Worm (Caenorhabditis elegans) whole organism, L3 larva: Measurements from ENCODE around the gene grd-10.
A peak's percentile ranks its signal among the peaks of the same experiment; 100 is the strongest.
"Not testable (repeated sequence)": the region's sequence is repeated elsewhere in the genome, so short reads cannot be mapped to it uniquely, and the experiment has no call there.

Source experiments
- R02D3.7 ChIP-seq: fragments of 150-350 bp; optimal IDR thresholded peaks from 2 replicates; lab custom pipeline; 2014; ENCODE audit warnings: missing biosample characterization, missing genetic modification characterization
- ZK546.5 ChIP-seq: sonication (generic microtip); optimal IDR thresholded peaks from 2 replicates; lab custom pipeline; 2017; ENCODE audit warnings: missing biosample characterization, missing genetic modification characterization
- aly-2 ChIP-seq: fragments of 150-350 bp; optimal IDR thresholded peaks from 2 replicates; lab custom pipeline; 2014; ENCODE audit warnings: missing biosample characterization, missing genetic modification characterization
- ceh-16 ChIP-seq: sonication (generic microtip); optimal IDR thresholded peaks from 2 replicates; lab custom pipeline; 2017; ENCODE audit warnings: missing biosample characterization, missing genetic modification characterization
- ceh-82 ChIP-seq: fragments of 150-350 bp; optimal IDR thresholded peaks from 2 replicates; lab custom pipeline; 2014; ENCODE audit warnings: missing biosample characterization, missing genetic modification characterization
- daf-12 ChIP-seq: fragments of 150-350 bp; optimal IDR thresholded peaks from 2 replicates; lab custom pipeline; 2014; ENCODE audit warnings: missing biosample characterization, missing genetic modification reagents, missing genetic modification characterization
- egl-27 ChIP-seq: sonication (generic microtip); optimal IDR thresholded peaks from 4 replicates; lab custom pipeline; 2017; ENCODE audit warnings: missing biosample characterization, missing genetic modification reagents, missing genetic modification characterization
- elt-1 ChIP-seq: fragments of 150-350 bp; optimal IDR thresholded peaks from 2 replicates; lab custom pipeline; 2014; ENCODE audit warnings: missing biosample characterization, missing genetic modification characterization
- elt-2 ChIP-seq: sonication (generic microtip); optimal IDR thresholded peaks from 2 replicates; lab custom pipeline; 2016; ENCODE audit warnings: missing genetic modification reagents, mild to moderate bottlenecking, missing genetic modification characterization, missing compliant biosample characterization
- fkh-2 ChIP-seq: fragments of 150-350 bp; optimal IDR thresholded peaks from 2 replicates; lab custom pipeline; 2014; ENCODE audit warnings: missing biosample characterization, missing genetic modification reagents, missing genetic modification characterization
- fos-1 ChIP-seq: fragments of 150-350 bp; optimal IDR thresholded peaks from 2 replicates; lab custom pipeline; 2014; ENCODE audit warnings: missing biosample characterization, missing genetic modification characterization
- hmg-11 ChIP-seq: sonication (generic microtip); optimal IDR thresholded peaks from 2 replicates; lab custom pipeline; 2016; ENCODE audit warnings: missing genetic modification characterization, missing compliant biosample characterization
- jun-1 ChIP-seq: fragments of 150-350 bp; optimal IDR thresholded peaks from 2 replicates; lab custom pipeline; 2014; ENCODE audit warnings: missing biosample characterization, missing genetic modification reagents, missing genetic modification characterization
- lin-15B ChIP-seq: fragments of 150-350 bp; optimal IDR thresholded peaks from 2 replicates; lab custom pipeline; 2014; ENCODE audit warnings: missing biosample characterization, missing genetic modification characterization
- lin-39 ChIP-seq: fragments of 150-350 bp; optimal IDR thresholded peaks from 2 replicates; lab custom pipeline; 2018; ENCODE audit warnings: missing biosample characterization, missing genetic modification reagents, missing genetic modification characterization
- lsy-12 ChIP-seq: sonication (generic microtip); optimal IDR thresholded peaks from 2 replicates; lab custom pipeline; 2016; ENCODE audit warnings: mild to moderate bottlenecking, missing genetic modification characterization, missing compliant biosample characterization
- mml-1 ChIP-seq: fragments of 150-350 bp; sonication (generic microtip); optimal IDR thresholded peaks from 3 replicates; lab custom pipeline; 2014; ENCODE audit warnings: missing biosample characterization, missing genetic modification characterization
- nfya-1 ChIP-seq: sonication (generic microtip); optimal IDR thresholded peaks from 2 replicates; lab custom pipeline; 2017; ENCODE audit warnings: missing genetic modification characterization, mild to moderate bottlenecking, missing compliant biosample characterization, antibody characterized with exemption, moderate library complexity; ENCODE audit not compliant: insufficient read depth
- nhr-11 ChIP-seq: fragments of 150-350 bp; optimal IDR thresholded peaks from 2 replicates; lab custom pipeline; 2014; ENCODE audit warnings: missing biosample characterization, missing genetic modification characterization
- nhr-12 ChIP-seq: fragments of 150-350 bp; optimal IDR thresholded peaks from 2 replicates; lab custom pipeline; 2014; ENCODE audit warnings: missing biosample characterization, missing genetic modification characterization
- nhr-23 ChIP-seq: fragments of 150-350 bp; optimal IDR thresholded peaks from 2 replicates; lab custom pipeline; 2014; ENCODE audit warnings: missing biosample characterization, missing genetic modification reagents, missing genetic modification characterization
- nhr-25 ChIP-seq: sonication (generic microtip); optimal IDR thresholded peaks from 2 replicates; lab custom pipeline; 2017; ENCODE audit warnings: missing biosample characterization, missing genetic modification characterization
- nhr-43 ChIP-seq: sonication (generic microtip); optimal IDR thresholded peaks from 2 replicates; lab custom pipeline; 2016; ENCODE audit warnings: mild to moderate bottlenecking, missing genetic modification characterization, missing compliant biosample characterization; ENCODE audit not compliant: poor library complexity, severe bottlenecking
- pha-4 ChIP-seq: fragments of 150-350 bp; optimal IDR thresholded peaks from 2 replicates; lab custom pipeline; 2014; ENCODE audit warnings: missing biosample characterization, missing genetic modification reagents, missing genetic modification characterization
- pqm-1 ChIP-seq: fragments of 150-350 bp; optimal IDR thresholded peaks from 2 replicates; lab custom pipeline; 2017; ENCODE audit warnings: missing biosample characterization, missing genetic modification characterization, inconsistent platforms
- sea-2 ChIP-seq: fragments of 150-350 bp; sonication (generic microtip); optimal IDR thresholded peaks from 4 replicates; lab custom pipeline; 2014; ENCODE audit warnings: missing biosample characterization, missing genetic modification reagents, missing genetic modification characterization
- skn-1 ChIP-seq: fragments of 150-350 bp; optimal IDR thresholded peaks from 2 replicates; lab custom pipeline; 2014; ENCODE audit warnings: missing biosample characterization, missing genetic modification characterization
- snpc-4 ChIP-seq: fragments of 150-350 bp; optimal IDR thresholded peaks from 2 replicates; lab custom pipeline; 2014; ENCODE audit warnings: missing biosample characterization, missing genetic modification characterization
- tbx-2 ChIP-seq: sonication (generic microtip); optimal IDR thresholded peaks from 2 replicates; lab custom pipeline; 2016; ENCODE audit warnings: mild to moderate bottlenecking, missing genetic modification characterization, missing compliant biosample characterization
- unc-39 ChIP-seq: sonication (generic microtip); optimal IDR thresholded peaks from 4 replicates; lab custom pipeline; 2017; ENCODE audit warnings: missing biosample characterization, missing genetic modification characterization
- unc-62 ChIP-seq: fragments of 150-350 bp; sonication (generic microtip); optimal IDR thresholded peaks from 4 replicates; lab custom pipeline; 2014; ENCODE audit warnings: missing biosample characterization, missing genetic modification reagents, missing genetic modification characterization
- zag-1 ChIP-seq: fragments of 150-350 bp; optimal IDR thresholded peaks from 2 replicates; lab custom pipeline; 2014; ENCODE audit warnings: missing biosample characterization, missing genetic modification characterization
- ztf-11 ChIP-seq: fragments of 150-350 bp; optimal IDR thresholded peaks from 2 replicates; lab custom pipeline; 2014; ENCODE audit warnings: missing biosample characterization, missing genetic modification characterization

Gene grd-10

ce11 chrIV:3440848-3441247, at the start of gene grd-10:
Gene grd-10 (plus strand): TSS chrIV:3441055.
- TF ChIP-seq nhr-25 (tag; lab: Kevin White, UChicago) (peak; percentile 19), jun-1 (tag; lab: Kevin White, UChicago) (no peak), elt-1 (tag; lab: Kevin White, UChicago) (peak; percentile 91)

ce11 chrIV:3394066-3394465, 46.8 kb upstream of the grd-10 start, which contains the start of gene C04C3.4:
Gene C04C3.4 (plus strand): TSS chrIV:3394366.
- TF ChIP-seq nhr-43 (tag; lab: Kevin White, UChicago); fkh-2 (tag; lab: Kevin White, UChicago); ztf-11: not testable (repeated sequence)

DNA sequence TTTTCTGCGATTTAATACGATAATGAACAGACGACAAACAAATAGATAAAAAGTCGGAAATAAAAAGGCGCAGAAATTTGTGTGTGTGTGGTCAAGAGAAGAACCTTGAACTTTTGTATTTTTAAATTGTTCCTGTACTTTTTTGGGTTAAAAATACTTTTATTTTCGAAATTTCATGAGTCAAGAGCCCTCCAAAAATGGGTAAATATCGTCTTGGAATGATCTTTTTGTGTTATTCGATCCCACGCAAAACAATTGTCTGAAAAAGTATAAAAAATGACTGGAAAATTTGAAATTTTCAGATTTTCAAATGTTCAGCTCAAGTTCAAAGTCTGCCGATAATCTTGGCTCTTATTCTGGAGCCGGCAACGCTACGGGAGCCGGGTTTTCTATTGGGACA, 45.3 kb upstream of the grd-10 start, which contains the start of gene C04C3.14:
TSS of gene C04C3.14 (plus strand) at position 301 of the 400 bp plus-strand sequence.
- TF ChIP-seq nhr-11 (no peak), aly-2 (tag; lab: Kevin White, UChicago) (no peak), egl-27 (no peak), mml-1 (tag; lab: Kevin White, UChicago) (no peak), zag-1 (tag; lab: Kevin White, UChicago) (no peak), lsy-12 (tag; lab: Kevin White, UChicago) (no peak), pqm-1 (tag; lab: Kevin White, UChicago) (no peak), unc-62 (GFP tag; lab: Kevin White, UChicago) (no peak), nfya-1 (tag; lab: Kevin White, UChicago) (no peak), snpc-4 (tag; lab: Kevin White, UChicago) (no peak), pha-4 (tag; lab: Kevin White, UChicago) (no peak), skn-1 (tag; lab: Kevin White, UChicago) (no peak), ceh-82 (no peak), tbx-2 (tag; lab: Kevin White, UChicago) (no peak), ZK546.5 (no peak), R02D3.7 (tag; lab: Kevin White, UChicago) (no peak), sea-2 (GFP tag; lab: Kevin White, UChicago) (no peak), daf-12 (no peak), nhr-43 (tag; lab: Kevin White, UChicago) (no peak)

ce11 chrIV:3398078-3398477, 42.8 kb upstream of the grd-10 start:
- TF ChIP-seq fkh-2 (tag; lab: Kevin White, UChicago) (no peak), fos-1 (tag; lab: Kevin White, UChicago) (no peak), unc-39 (tag; lab: Kevin White, UChicago) (no peak), nhr-23 (tag; lab: Kevin White, UChicago) (no peak), skn-1 (tag; lab: Kevin White, UChicago) (no peak)

- TF ChIP-seq lsy-12 (tag; lab: Kevin White, UChicago) (no peak), nfya-1 (tag; lab: Kevin White, UChicago) (peak; percentile 65), hmg-11 (tag; lab: Kevin White, UChicago) (peak; percentile 58), elt-2 (tag; lab: Kevin White, UChicago) (peak; percentile 28), lin-15B (tag; lab: Kevin White, UChicago) (peak; percentile 33), pha-4 (tag; lab: Kevin White, UChicago) (peak; percentile 37), ceh-16 (tag; lab: Kevin White, UChicago) (no peak), mml-1 (tag; lab: Kevin White, UChicago) (no peak), nhr-25 (tag; lab: Kevin White, UChicago) (no peak), nhr-12 (tag; lab: Kevin White, UChicago) (no peak), jun-1 (tag; lab: Kevin White, UChicago) (no peak), lin-39 (no peak)
Observed at ce11 chrIV:3399015-3399722, 41.7 kb upstream of the grd-10 start, which contains the start of the genes dyf-3 and pdhb-1. Gene dyf-3 (minus strand): TSS chrIV:3399231. Gene pdhb-1 (plus strand): TSS chrIV:3399672.
